Fruit fly (Drosophila melanogaster): ENCODE data around the gene CG7149.

DNA sequence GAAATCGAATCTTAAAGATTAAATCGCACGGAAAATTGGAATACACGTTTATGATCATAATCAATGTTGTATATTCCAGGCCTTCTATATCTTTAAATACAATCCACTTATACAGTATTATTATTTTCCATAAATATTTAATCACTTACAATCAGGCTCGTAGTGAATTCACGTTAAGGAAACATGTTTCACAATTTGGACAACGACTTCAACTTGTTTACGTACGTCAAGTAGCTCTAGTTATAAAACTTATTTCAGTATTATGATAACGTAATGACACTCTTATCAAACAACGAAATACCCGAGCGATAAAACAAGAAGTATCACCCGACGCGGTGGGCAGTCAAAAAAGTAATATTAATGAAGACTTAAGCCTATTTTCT lies 990 bp upstream of the CG7149 start:
- TF ChIP-seq CG14655 (GFP tag; optimal IDR thresholded peaks at IDR 0.05) (no peak), CG9948 (tag; optimal IDR thresholded peaks at IDR 0.05) (no peak), CG4496 (GFP tag; IDR thresholded peaks at IDR 0.05) (no peak), CG10348 (GFP tag; IDR thresholded peaks at IDR 0.05) (no peak)
